Worm (Caenorhabditis elegans): ENCODE data around the gene ZK897.10.

ZK897.10 gene

DNA sequence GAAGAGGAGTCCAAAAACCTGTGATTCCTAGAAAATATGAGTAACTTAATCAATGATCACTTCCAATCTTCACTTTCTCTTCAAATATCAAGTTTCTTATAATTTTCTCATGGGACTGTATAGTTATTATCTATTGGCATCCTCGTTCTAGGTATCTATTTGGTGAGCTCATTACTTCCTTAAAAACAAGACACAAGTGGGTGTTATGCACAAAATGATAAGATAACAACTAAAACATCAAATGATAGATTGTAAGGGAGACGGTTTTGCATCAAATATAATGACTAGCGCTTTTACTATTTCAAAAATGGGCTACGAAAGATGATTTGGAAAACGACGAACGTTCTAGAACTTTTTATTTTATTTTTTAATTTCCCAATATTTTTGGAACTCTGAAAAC is at the start of gene ZK897.10:
Gene ZK897.10, plus strand, starts transcription at position 285 of the 400 bp plus-strand sequence.
- no peak for TF ChIP-seq unc-62 (GFP tag; optimal IDR thresholded peaks at IDR 0.05)

DNA sequence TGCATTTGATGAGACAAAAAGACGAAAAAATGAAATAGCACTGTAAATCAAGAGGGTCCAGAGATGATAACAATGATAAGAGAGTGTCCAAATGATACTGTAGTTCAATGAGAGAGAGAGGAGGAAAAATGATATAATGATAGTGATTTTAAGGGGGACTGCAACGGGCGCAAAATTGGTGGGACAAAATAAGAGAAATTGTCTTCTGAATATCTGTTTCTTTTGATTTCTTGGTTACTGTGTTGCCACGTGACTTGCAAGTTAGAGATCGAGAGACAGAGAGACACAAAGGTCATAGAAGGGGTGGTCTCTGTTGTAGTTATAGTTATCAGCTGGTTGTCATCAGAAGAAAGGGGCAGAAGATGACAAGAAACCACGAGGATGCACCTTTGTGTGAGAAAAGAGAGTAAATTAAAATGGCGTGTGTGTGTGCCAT is 49.2 kb upstream of the ZK897.10 start:
- TF ChIP-seq unc-62 (GFP tag; optimal IDR thresholded peaks at IDR 0.05): no peak

DNA sequence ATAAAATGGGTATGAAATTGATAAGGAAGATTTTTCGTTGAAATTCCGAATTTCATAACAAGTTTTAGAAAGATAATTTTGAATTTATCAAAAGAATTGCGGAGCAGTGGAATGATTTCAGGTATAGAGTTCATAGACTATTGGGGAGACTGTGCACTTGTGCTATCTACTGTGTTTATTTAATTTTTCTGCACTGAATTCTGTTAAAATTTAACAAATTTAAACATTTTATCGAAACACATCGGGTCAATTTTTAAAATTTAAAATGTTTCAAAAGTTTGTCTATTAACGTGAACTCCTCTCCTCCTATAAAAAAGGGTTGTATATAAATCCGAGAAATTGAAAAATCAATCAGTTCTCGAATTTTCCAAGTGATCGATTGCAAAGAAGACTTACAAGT is 47.6 kb upstream of the ZK897.10 start, which contains the start of gene C27D8.1:
Gene C27D8.1, plus strand, starts transcription at position 301 of the 400 bp plus-strand sequence.
- no peak for TF ChIP-seq unc-62 (GFP tag; optimal IDR thresholded peaks at IDR 0.05)

DNA sequence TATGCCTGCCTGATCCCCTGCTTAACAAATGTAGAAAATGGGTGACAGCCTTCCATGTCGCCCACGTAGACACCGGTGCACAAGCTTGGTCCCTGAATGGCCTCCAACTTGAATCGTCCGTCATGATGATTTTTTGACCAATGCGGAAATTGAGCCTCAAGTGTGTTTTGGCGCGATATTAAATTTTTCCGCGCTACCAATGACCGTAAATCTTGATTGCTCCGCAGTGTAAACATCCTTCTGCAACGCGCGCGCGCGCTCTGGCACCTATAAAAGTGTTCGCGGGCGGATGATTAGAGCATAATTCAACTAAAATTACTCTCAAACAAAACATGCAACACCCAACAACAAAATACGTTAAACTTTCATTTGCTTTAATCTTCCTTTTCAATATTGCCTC is 45.5 kb upstream of the ZK897.10 start, which contains the start of gene idpp-7:
Gene idpp-7, plus strand, starts transcription at position 301 of the 400 bp plus-strand sequence.
- no peak for TF ChIP-seq unc-62 (GFP tag; optimal IDR thresholded peaks at IDR 0.05)

DNA sequence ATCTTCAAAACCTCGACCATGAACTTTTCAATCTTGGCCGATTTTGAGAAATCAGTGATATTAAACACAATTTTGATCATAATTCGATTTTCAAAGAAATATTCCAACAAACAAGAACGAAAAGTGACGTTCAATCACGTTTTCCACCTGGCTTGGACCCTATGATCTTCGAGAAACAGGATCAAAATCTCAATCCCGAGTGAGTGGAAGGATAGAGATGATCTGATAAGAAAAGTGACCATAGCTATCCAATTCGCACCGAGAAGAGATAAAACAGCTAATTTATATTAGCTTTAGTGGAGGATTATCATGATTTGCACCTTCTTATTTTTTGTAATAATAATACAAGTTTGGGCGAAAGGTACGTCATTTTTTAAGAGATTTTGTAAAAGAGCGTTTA is 44.0 kb upstream of the ZK897.10 start, which contains the start of gene T23F6.2:
Gene T23F6.2, plus strand, starts transcription at position 251 of the 400 bp plus-strand sequence.
- TF ChIP-seq unc-62 (GFP tag; optimal IDR thresholded peaks at IDR 0.05): no peak

DNA sequence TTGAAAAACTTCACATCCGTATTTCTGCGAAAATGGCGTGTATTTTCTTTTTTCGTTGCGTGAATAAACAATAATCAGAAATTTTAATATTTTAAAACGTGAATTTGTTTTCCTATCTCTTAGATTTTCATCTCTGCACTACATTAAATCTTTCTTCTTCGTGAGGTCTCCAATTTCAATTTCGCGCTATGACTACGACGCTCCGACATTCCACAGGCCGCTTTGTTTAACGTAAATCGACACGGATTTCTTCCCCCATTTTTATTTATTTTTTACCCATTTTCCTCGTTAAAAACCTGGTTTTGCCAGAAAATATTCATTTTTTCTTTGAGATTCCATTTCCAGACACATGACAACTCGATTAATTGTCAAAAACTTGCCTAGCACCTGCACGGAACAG is 40.5 kb upstream of the ZK897.10 start, which contains the start of the genes T23F6.3 and rbd-1:
Gene T23F6.3, minus strand, starts transcription at position 120 of the 400 bp plus-strand sequence.
Gene rbd-1, plus strand, starts transcription at position 346 of the 400 bp plus-strand sequence.
- TF ChIP-seq unc-62 (GFP tag; optimal IDR thresholded peaks at IDR 0.05): no peak

DNA sequence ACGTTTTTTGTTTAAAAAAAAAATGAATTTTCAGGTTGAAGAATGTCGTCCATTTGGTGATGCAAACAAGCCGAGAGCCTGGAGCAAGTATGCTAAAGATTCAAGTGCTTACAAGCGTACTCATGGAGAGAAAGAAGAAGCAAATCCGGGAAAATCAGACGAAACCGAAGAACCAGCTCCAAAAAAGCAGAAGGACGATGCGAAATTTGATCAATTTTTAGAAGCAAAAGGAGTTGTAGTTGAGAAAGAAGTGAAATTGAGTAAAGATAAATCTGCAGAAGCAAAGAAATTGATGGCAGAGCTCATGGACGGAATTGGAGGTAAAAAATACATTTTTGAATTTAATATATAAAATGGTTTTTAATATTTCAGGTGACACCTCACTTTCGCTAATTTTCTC is 39.9 kb upstream of the ZK897.10 start:
- TF ChIP-seq unc-62 (GFP tag; optimal IDR thresholded peaks at IDR 0.05): no peak

DNA sequence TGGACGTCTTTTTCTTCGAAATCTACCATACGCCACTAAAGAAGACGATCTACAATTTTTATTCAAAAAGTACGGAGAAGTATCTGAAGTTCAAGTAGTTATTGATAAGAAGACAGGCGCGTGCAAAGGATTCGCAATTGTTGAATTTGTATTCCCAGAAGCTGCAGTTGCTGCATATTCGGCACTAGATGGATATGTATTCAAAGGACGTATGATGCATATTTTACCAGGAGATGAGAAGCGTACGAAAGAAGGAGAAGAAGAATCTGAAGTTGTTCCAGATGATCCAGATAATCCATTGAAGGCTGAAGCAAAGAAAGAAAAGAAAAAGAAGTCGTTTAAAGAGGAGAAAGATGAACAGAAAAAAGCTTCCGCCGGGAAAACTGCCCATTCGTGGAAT is 39.2 kb upstream of the ZK897.10 start:
- no peak for TF ChIP-seq unc-62 (GFP tag; optimal IDR thresholded peaks at IDR 0.05)

DNA sequence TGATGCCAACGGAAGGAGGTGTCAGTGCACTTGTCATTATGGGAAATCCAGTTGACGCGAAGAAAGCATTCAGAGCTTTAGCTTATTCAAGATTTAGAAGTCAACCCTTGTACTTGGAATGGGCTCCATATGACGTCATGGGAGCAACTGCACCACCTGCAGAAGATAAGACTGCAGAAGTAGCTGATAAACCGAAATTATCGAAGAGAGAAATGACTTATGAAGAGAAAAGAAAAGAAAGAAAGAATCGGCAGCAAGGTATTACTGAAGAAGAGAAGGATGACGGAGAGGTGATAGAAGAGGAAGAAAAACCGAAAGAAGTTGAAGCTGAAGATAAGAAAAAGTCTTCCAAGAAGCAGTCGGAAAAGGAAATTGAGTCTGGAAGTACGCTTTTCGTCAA is 37.0 kb upstream of the ZK897.10 start:
- no peak for TF ChIP-seq unc-62 (GFP tag; optimal IDR thresholded peaks at IDR 0.05)

DNA sequence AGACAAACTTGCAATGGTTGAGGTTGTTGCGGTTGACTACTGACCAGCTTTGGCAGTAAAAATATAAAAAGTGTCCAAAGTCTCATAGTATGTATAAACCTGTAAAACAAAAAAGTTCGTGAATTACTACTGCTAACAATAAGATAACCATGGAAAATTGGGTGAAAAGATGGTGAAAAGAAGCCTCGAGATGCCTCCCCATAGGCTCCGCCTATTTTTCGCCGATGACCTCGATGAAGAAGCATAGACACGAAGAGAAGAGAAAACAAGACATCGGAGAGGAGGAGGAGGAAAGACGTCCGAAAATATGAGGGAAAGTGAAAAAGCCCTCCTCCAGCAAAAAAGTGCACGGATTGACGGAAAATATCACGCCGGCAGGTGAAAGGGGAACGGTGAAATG is 23.7 kb upstream of the ZK897.10 start, which contains the start of gene T23F6.5:
Gene T23F6.5, minus strand, starts transcription at position 101 of the 400 bp plus-strand sequence.
- no peak for TF ChIP-seq unc-62 (GFP tag; optimal IDR thresholded peaks at IDR 0.05)

DNA sequence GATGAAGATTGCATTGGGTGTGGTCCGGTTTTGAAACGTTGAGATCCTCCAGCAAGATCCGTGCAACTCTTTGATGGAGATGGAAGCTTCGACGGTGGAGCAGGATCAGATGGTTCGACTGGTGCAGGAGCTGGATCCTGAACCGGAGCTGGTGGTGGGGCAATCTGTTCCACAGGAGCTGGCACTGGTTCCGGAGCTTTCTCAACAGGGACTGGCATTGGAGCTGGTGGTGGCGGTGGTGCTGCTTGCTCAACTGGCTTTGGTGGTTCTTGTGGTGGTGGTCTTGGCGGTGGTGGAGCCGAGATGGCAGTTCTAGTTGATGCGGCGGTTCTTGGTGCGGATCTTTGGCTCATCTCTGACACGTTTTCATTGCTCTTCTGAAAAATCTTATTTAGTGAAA is 21.5 kb upstream of the ZK897.10 start:
- no peak for TF ChIP-seq unc-62 (GFP tag; optimal IDR thresholded peaks at IDR 0.05)

DNA sequence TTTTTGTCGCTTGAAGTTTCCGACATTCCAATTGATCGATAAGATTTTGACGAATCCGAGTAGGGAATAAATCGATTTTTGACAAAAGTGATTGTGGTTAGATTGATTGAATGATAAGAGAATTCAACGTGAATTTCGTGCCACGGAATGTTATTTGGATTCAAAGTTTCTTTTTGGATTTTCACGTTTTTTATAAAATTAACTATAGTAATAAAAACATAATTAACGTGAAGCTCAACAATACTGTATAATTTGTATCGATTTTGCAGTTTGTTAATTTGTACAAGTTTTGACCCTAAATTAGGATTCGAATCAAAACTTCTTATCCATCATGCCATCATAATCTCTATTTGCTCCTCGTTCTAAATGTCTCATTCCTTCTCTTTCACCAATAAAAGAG is 20.4 kb upstream of the ZK897.10 start, which contains the start of gene C36H8.1:
Gene C36H8.1, minus strand, starts transcription at position 101 of the 400 bp plus-strand sequence.
- TF ChIP-seq unc-62 (GFP tag; optimal IDR thresholded peaks at IDR 0.05): no peak

DNA sequence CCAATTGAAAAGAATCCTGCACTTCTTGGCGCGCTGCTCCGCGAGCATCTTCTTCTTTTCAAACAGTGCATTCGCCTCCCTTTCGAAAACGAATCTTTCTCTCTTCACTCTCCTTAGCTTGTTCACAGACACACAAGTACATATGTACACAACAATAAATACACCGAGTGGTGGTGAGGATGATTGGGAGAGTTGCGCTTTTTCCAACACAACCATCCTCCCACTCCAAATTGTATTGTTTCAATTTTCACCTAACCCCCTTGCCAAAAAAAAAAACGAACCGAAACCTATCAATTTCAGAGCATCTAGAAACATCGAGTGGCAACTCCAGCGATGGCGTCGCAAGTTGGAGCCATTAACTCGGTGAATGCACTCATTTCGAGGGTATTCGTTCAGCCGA is 18.9 kb upstream of the ZK897.10 start, which contains the start of gene inx-6:
Gene inx-6, plus strand, starts transcription at position 301 of the 400 bp plus-strand sequence.
- TF ChIP-seq unc-62 (GFP tag; optimal IDR thresholded peaks at IDR 0.05): no peak

DNA sequence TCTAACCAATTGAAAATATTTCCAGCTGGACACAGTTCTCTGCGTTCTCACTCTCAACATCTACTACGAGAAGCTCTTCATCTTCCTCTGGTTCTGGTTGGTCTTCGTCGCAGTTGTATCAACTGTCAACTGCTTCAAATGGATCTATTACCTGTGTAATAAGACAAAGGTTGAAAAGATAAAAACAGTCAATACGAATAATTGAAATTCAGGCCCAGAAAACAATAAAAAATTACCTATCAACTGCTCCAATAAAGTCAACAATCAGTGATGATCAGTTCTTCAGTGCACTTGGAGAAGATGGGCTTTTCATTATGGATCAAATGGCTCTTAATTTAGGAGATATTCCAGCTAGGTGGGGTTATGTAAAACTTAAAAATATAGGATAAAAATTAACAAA is 16.4 kb upstream of the ZK897.10 start:
- TF ChIP-seq unc-62 (GFP tag; optimal IDR thresholded peaks at IDR 0.05): no peak

DNA sequence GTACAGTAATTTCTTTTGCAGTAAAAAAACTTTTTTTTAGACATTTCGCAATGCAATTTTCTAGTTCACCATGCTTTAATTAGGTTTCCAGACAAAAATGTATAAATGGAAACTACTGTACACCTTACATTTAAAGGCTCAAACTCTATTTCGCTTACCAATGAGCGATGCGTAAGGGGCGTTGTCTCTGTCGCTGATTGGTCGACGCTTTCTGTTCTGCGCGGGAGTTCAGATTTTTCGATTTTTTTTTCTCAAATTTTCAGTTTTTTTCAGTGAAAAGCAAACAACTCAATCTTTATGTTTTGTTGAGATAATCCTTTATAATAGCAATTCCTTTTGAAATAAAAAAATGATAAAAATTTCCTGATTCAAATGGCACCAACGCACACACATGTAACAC is 11.0 kb upstream of the ZK897.10 start:
- TF ChIP-seq unc-62 (GFP tag; optimal IDR thresholded peaks at IDR 0.05): no peak

DNA sequence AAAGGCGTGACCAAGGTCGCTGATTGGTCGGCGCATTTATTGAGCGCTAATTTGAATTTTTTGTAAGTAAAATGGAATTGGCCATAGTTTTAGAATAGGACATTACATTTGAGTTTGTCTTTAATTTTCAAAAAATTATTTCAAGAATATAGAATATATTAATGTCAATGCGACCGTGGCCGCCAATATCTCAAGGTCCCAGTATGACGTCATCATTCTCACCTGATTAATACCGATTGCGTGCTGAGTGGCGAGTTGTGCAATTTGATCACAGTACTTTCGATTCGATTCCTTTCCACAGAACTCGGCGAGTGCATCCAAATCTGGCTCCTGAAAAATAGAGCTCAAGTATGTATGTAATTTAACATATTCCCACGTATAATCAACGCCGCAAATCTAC is 9.5 kb upstream of the ZK897.10 start:
- TF ChIP-seq unc-62 (GFP tag; optimal IDR thresholded peaks at IDR 0.05): no peak

DNA sequence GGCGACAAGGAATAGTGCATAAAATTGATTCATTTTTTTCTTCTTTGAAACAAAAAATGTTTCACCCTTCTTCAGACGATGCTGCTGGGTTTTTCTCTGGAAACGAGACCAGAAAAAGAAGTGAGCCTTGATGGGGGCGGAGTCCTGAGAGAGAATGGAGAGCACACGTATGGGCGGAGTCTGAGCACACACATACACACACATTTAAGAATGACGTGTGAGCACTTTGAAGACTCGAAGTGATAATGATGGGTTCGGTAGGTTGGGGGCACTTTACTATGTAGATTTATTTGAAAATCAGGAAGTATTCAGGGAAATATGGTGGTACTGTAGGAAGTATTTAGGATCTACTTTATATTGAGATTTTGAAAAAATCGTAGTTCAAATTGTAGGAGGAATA is 7.7 kb upstream of the ZK897.10 start, which contains the start of gene flp-9:
Gene flp-9, minus strand, starts transcription at position 101 of the 400 bp plus-strand sequence.
- TF ChIP-seq unc-62 (GFP tag; optimal IDR thresholded peaks at IDR 0.05): no peak

DNA sequence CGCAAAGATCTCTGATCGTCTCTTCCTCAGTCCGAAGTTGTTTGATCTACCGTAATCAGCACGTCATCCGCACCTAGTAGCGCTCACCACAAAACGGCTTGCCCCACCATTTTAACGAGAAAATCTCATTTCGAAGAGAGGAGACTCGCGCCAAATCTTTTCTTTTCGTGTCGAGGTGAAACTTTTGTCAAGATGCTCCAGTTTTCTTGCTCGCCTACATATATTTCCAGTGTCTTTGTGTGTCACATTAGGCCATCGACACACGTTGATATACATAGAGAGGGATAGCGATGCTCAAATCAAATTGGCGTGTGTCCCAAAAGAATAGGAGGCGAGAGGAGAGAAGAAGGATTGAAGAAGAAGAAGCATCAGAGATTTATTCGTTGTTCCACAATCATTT is 2.4 kb upstream of the ZK897.10 start:
- no peak for TF ChIP-seq unc-62 (GFP tag; optimal IDR thresholded peaks at IDR 0.05)
